Fruit fly (Drosophila melanogaster) whole organism, embryonic: ENCODE measurements around the gene Gpo3.
A peak's percentile ranks its signal among the peaks of the same experiment; 100 is the strongest.

Source experiments
- ATbp ChIP-seq: fragments of 200-800 bp; sonication (Bioruptor generic); optimal IDR thresholded peaks from 2 replicates; lab custom pipeline; 2017; ENCODE audit warnings: missing biosample characterization, mild to moderate bottlenecking, missing genetic modification characterization, missing genetic modification reagents
- Atf3 ChIP-seq: fragments of 200-800 bp; sonication (Bioruptor generic); optimal IDR thresholded peaks from 3 replicates; lab custom pipeline; 2016; ENCODE audit warnings: missing biosample characterization, missing genetic modification characterization
- Bgb ChIP-seq: fragments of 200-800 bp; sonication (Bioruptor generic); IDR thresholded peaks from 2 replicates; pipeline ENCODE4 v1.3.6; 2022; ENCODE audit warnings: missing biosample characterization, missing genetic modification characterization; ENCODE audit not compliant: partially characterized antibody
- CG11247 ChIP-seq: fragments of 200-800 bp; sonication (Bioruptor generic); IDR thresholded peaks from 2 replicates; pipeline ENCODE4 v1.3.6; 2022; ENCODE audit warnings: missing biosample characterization, missing genetic modification characterization
- CG11723 ChIP-seq: fragments of 200-800 bp; sonication (Bioruptor generic); optimal IDR thresholded peaks from 2 replicates; lab custom pipeline; 2017; ENCODE audit warnings: missing biosample characterization, mild to moderate bottlenecking, missing genetic modification characterization
- CG12104 ChIP-seq: fragments of 200-800 bp; sonication (Bioruptor generic); optimal IDR thresholded peaks from 3 replicates; lab custom pipeline; 2016; ENCODE audit warnings: missing biosample characterization, missing genetic modification characterization
- CG15514 ChIP-seq: fragments of 200-800 bp; sonication (Bioruptor generic); optimal IDR thresholded peaks from 3 replicates; lab custom pipeline; 2017; ENCODE audit warnings: missing biosample characterization, missing genetic modification characterization, mild to moderate bottlenecking, moderate library complexity, missing genetic modification reagents
- CG15601 ChIP-seq: fragments of 200-800 bp; sonication (Bioruptor generic); optimal IDR thresholded peaks from 3 replicates; lab custom pipeline; 2019; ENCODE audit warnings: missing biosample characterization, mild to moderate bottlenecking, missing genetic modification characterization, moderate library complexity
- CG1603 ChIP-seq: fragments of 200-800 bp; sonication (Bioruptor generic); optimal IDR thresholded peaks from 2 replicates; lab custom pipeline; 2019; ENCODE audit warnings: missing biosample characterization, mild to moderate bottlenecking, missing genetic modification characterization, moderate library complexity
- CG1647 ChIP-seq: fragments of 200-800 bp; sonication (Bioruptor generic); optimal IDR thresholded peaks from 3 replicates; lab custom pipeline; 2016; ENCODE audit warnings: missing biosample characterization, missing genetic modification characterization
- CG17912 ChIP-seq: fragments of 200-800 bp; sonication (Bioruptor generic); optimal IDR thresholded peaks from 2 replicates; lab custom pipeline; 2018; ENCODE audit warnings: missing biosample characterization, mild to moderate bottlenecking, missing genetic modification characterization
- CG18011 ChIP-seq: fragments of 200-800 bp; sonication (Bioruptor generic); optimal IDR thresholded peaks from 2 replicates; lab custom pipeline; 2017; ENCODE audit warnings: missing biosample characterization, missing genetic modification characterization, mild to moderate bottlenecking, moderate library complexity, missing genotype
- CG31224 ChIP-seq: fragments of 200-800 bp; sonication (Bioruptor generic); IDR thresholded peaks from 2 replicates; pipeline ENCODE4 v1.3.6; 2022; ENCODE audit warnings: missing biosample characterization, missing genetic modification characterization
- CG3281 ChIP-seq: fragments of 200-800 bp; sonication (Bioruptor generic); optimal IDR thresholded peaks from 3 replicates; lab custom pipeline; 2017; ENCODE audit warnings: missing biosample characterization, mild to moderate bottlenecking, missing genetic modification characterization
- CG33557 ChIP-seq: fragments of 200-800 bp; sonication (Bioruptor generic); optimal IDR thresholded peaks from 2 replicates; lab custom pipeline; 2019; ENCODE audit warnings: missing biosample characterization, mild to moderate bottlenecking, missing genetic modification characterization, moderate library complexity
- CG3726 ChIP-seq: fragments of 200-800 bp; sonication (Bioruptor generic); IDR thresholded peaks from 3 replicates; pipeline ENCODE4, ENCODE4 v1.3.6; 2022; ENCODE audit warnings: missing biosample characterization, missing genetic modification characterization
- CG4328 ChIP-seq: fragments of 200-800 bp; sonication (Bioruptor generic); optimal IDR thresholded peaks from 3 replicates; lab custom pipeline; 2017; ENCODE audit warnings: missing biosample characterization, missing genetic modification reagents, missing genetic modification characterization
- CG4707 ChIP-seq: fragments of 200-800 bp; sonication (Bioruptor generic); optimal IDR thresholded peaks from 2 replicates; lab custom pipeline; 2018; ENCODE audit warnings: missing biosample characterization, mild to moderate bottlenecking, missing genetic modification characterization, moderate library complexity
- CG6765 ChIP-seq: fragments of 200-800 bp; sonication (Bioruptor generic); optimal IDR thresholded peaks from 3 replicates; lab custom pipeline; 2017; ENCODE audit warnings: missing biosample characterization, mild to moderate bottlenecking, missing genetic modification characterization
- CG6854 ChIP-seq: fragments of 200-800 bp; sonication (Bioruptor generic); optimal IDR thresholded peaks from 3 replicates; lab custom pipeline; 2017; ENCODE audit warnings: missing biosample characterization, mild to moderate bottlenecking, missing genetic modification characterization
- CG7556 ChIP-seq: fragments of 200-800 bp; sonication (Bioruptor generic); optimal IDR thresholded peaks from 2 replicates; lab custom pipeline; 2017; ENCODE audit warnings: missing biosample characterization, mild to moderate bottlenecking, missing genetic modification characterization
- CG7786 ChIP-seq: fragments of 200-800 bp; sonication (Bioruptor generic); optimal IDR thresholded peaks from 2 replicates; lab custom pipeline; 2016; ENCODE audit warnings: missing biosample characterization, missing genetic modification characterization
- CG8924 ChIP-seq: fragments of 200-800 bp; optimal IDR thresholded peaks from 3 replicates; lab custom pipeline; 2019; ENCODE audit warnings: missing biosample characterization, mild to moderate bottlenecking, missing genetic modification characterization, moderate library complexity
- CG9797 ChIP-seq: fragments of 200-800 bp; sonication (Bioruptor generic); optimal IDR thresholded peaks from 3 replicates; lab custom pipeline; 2018; ENCODE audit warnings: missing biosample characterization, mild to moderate bottlenecking, missing genetic modification characterization
- CHES-1-like ChIP-seq: fragments of 200-800 bp; sonication (Bioruptor generic); optimal IDR thresholded peaks from 2 replicates; lab custom pipeline; 2016; ENCODE audit warnings: missing biosample characterization, missing genetic modification characterization
- Deaf1 ChIP-seq: fragments of 200-800 bp; optimal IDR thresholded peaks from 3 replicates; lab custom pipeline; 2019; ENCODE audit warnings: missing biosample characterization, mild to moderate bottlenecking, missing genetic modification characterization, moderate library complexity
- Doc2 ChIP-seq: fragments of 200-800 bp; sonication (Bioruptor generic); IDR thresholded peaks from 2 replicates; pipeline ENCODE4 v1.3.6; 2022; ENCODE audit warnings: missing biosample characterization, missing genetic modification characterization
- Ets65A ChIP-seq: fragments of 200-800 bp; sonication (Bioruptor generic); peaks from one replicate; lab custom pipeline; 2016; ENCODE audit warnings: missing biosample characterization, missing genetic modification characterization
- H2.0 ChIP-seq: fragments of 200-800 bp; sonication (Bioruptor generic); IDR thresholded peaks from 2 replicates; pipeline ENCODE4 v1.3.6; 2022; ENCODE audit warnings: missing biosample characterization, missing genetic modification characterization
- Hr51 ChIP-seq, 2 experiments: fragments of 200-800 bp; sonication (Bioruptor generic); optimal IDR thresholded peaks; 2 replicates in 1 of 2; 3 replicates in 1 of 2; lab custom pipeline; 2016 to 2018; ENCODE audit warnings: missing biosample characterization in 2 of 2, missing genetic modification characterization in 2 of 2, mild to moderate bottlenecking in 1 of 2, moderate library complexity in 1 of 2
- Nf-YA ChIP-seq: fragments of 200-800 bp; sonication (Bioruptor generic); IDR thresholded peaks from 2 replicates; pipeline ENCODE4 v1.3.6; 2022; ENCODE audit warnings: missing biosample characterization, missing genetic modification characterization
- Sox100B ChIP-seq: fragments of 200-800 bp; sonication (Bioruptor generic); optimal IDR thresholded peaks from 3 replicates; lab custom pipeline; 2018; ENCODE audit warnings: missing biosample characterization, mild to moderate bottlenecking, missing genetic modification characterization
- Trl ChIP-seq, 3 experiments: fragments of >200 bp in 2 of 3; fragments of 200-800 bp in 1 of 3; sonication (Bioruptor generic) in 1 of 3; optimal IDR thresholded peaks; 2 replicates in 1 of 3; 3 replicates in 2 of 3; lab custom pipeline; 2016 to 2017; ENCODE audit warnings: missing biosample characterization in 1 of 3, missing genetic modification characterization in 1 of 3
- Xrp1 ChIP-seq: fragments of 200-800 bp; sonication (Bioruptor generic); IDR thresholded peaks from 2 replicates; pipeline ENCODE4 v1.3.6; 2022; ENCODE audit warnings: missing biosample characterization, missing genetic modification characterization
- ab ChIP-seq: fragments of 200-800 bp; sonication (Bioruptor generic); optimal IDR thresholded peaks from 2 replicates; lab custom pipeline; 2016; ENCODE audit warnings: missing biosample characterization, missing genetic modification characterization
- abd-A ChIP-seq: fragments of 200-800 bp; sonication (Bioruptor generic); optimal IDR thresholded peaks from 3 replicates; lab custom pipeline; 2019; ENCODE audit warnings: missing biosample characterization, mild to moderate bottlenecking, missing genetic modification characterization, moderate library complexity
- amos ChIP-seq: fragments of 200-800 bp; sonication (Bioruptor generic); IDR thresholded peaks from 2 replicates; pipeline ENCODE4 v1.3.6; 2022; ENCODE audit warnings: missing biosample characterization, missing genetic modification characterization; ENCODE audit not compliant: partially characterized antibody
- ash1 ChIP-seq: fragments of 200-800 bp; sonication (Bioruptor generic); optimal IDR thresholded peaks from 2 replicates; lab custom pipeline; 2018; ENCODE audit warnings: missing biosample characterization, mild to moderate bottlenecking, missing genetic modification characterization
- bcd ChIP-seq: fragments of 200-800 bp; sonication (Bioruptor generic); optimal IDR thresholded peaks from 2 replicates; lab custom pipeline; 2017; ENCODE audit warnings: missing biosample characterization, mild to moderate bottlenecking, missing genetic modification characterization
- crol ChIP-seq: fragments of 200-800 bp; sonication (Bioruptor generic); IDR thresholded peaks from 2 replicates; pipeline ENCODE4 v1.3.6; 2022; ENCODE audit warnings: missing biosample characterization, missing genetic modification characterization
- ftz-f1 ChIP-seq: fragments of 200-800 bp; sonication (Bioruptor generic); optimal IDR thresholded peaks from 2 replicates; lab custom pipeline; 2016; ENCODE audit warnings: missing biosample characterization, missing genetic modification characterization
- gcm2 ChIP-seq: fragments of 200-800 bp; sonication (Bioruptor generic); optimal IDR thresholded peaks from 2 replicates; lab custom pipeline; 2016; ENCODE audit warnings: missing biosample characterization, missing genetic modification characterization
- nerfin-2 ChIP-seq: fragments of 200-800 bp; sonication (Bioruptor generic); IDR thresholded peaks from 2 replicates; pipeline ENCODE4 v1.3.6; 2022; ENCODE audit warnings: missing biosample characterization, missing genetic modification characterization; ENCODE audit not compliant: partially characterized antibody
- pfk ChIP-seq: fragments of 200-800 bp; sonication (Bioruptor generic); optimal IDR thresholded peaks from 2 replicates; lab custom pipeline; 2018; ENCODE audit warnings: missing biosample characterization, mild to moderate bottlenecking, missing genetic modification characterization, moderate library complexity
- pnt ChIP-seq: fragments of 200-800 bp; sonication (Bioruptor generic); optimal IDR thresholded peaks from 3 replicates; lab custom pipeline; 2016; ENCODE audit warnings: missing biosample characterization, missing genetic modification characterization
- repo ChIP-seq: fragments of 200-800 bp; sonication (Bioruptor generic); optimal IDR thresholded peaks from 2 replicates; lab custom pipeline; 2016; ENCODE audit warnings: missing biosample characterization, missing genetic modification characterization
- sima ChIP-seq: fragments of 200-800 bp; sonication (Bioruptor generic); optimal IDR thresholded peaks from 2 replicates; lab custom pipeline; 2016; ENCODE audit warnings: missing biosample characterization, missing genetic modification characterization
- sr ChIP-seq: fragments of 200-800 bp; sonication (Bioruptor generic); IDR thresholded peaks from 3 replicates; pipeline ENCODE4 v1.3.6; 2022; ENCODE audit warnings: missing biosample characterization, missing genetic modification characterization
- ssp ChIP-seq: fragments of 200-800 bp; sonication (Bioruptor generic); IDR thresholded peaks from 2 replicates; pipeline ENCODE4 v1.3.6; 2022; ENCODE audit warnings: missing biosample characterization, missing genetic modification characterization
- twi ChIP-seq: fragments of 200-800 bp; optimal IDR thresholded peaks from 2 replicates; lab custom pipeline; 2019; ENCODE audit warnings: missing biosample characterization, mild to moderate bottlenecking, missing genetic modification characterization, moderate library complexity

The Gpo3 gene

DNA sequence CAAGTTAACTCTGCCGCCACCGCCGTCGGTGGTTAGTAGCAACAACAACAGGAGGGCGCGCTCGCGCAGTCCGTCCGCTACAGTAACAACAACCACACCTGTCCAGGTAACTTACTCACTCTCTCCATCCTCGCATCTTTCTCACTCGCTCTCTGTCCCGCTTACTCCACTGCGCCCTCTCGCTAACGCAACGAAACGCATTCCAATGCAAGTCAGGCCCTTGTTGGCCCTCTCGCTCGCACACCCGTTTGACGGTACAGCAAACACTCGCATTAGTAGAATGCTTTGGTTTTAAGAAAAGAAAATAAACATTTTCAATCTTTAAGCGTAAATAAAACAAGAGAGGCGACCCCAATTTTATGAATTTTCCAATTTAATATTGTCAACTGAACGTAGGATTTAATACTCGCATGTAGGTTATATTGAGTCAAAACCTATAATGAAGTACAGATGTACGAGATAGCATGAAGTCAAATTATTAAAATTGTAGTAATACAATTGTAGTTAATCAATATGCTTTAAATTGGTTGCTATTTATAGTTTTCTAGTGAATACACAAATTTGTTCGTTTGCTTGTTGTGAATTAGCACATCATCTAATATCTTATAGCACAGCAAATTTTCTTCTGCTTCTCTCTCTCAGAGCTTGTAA lies 41.9 kb upstream of the Gpo3 start (continued):
- peak in 1 of 2 experiments; percentile 61 for TF ChIP-seq Trl (optimal IDR thresholded peaks at IDR 0.05; lab: Kevin White, UChicago)
- TF ChIP-seq Trl (GFP tag; optimal IDR thresholded peaks at IDR 0.05; lab: Kevin White, UChicago): no peak
- no peak for TF ChIP-seq repo
- no peak for TF ChIP-seq CG6854
- TF ChIP-seq CG18011 (GFP tag; lab: Kevin White, UChicago): no peak
- peak; percentile 49; the same call in 1 of the 2 replicates for TF ChIP-seq H2.0 (GFP tag; lab: Robert Waterston, UW)
- TF ChIP-seq bcd (GFP tag; lab: Kevin White, UChicago): no peak
- peak; percentile 84 for TF ChIP-seq Ets65A (GFP tag; lab: Kevin White, UChicago)
- no peak for TF ChIP-seq CG11723 (GFP tag; lab: Kevin White, UChicago)
- TF ChIP-seq CG1603 (tag; lab: Kevin White, UChicago): no peak
- no peak for TF ChIP-seq CG3281
- no peak for TF ChIP-seq CG33557 (GFP tag; lab: Kevin White, UChicago)
- peak; percentile 33; the same call in 1 of the 2 replicates for TF ChIP-seq Xrp1 (GFP tag; lab: Robert Waterston, UW)
- TF ChIP-seq sr (GFP tag; lab: Robert Waterston, UW): no peak
- TF ChIP-seq Atf3 (GFP tag; lab: Kevin White, UChicago): no peak
- no peak for TF ChIP-seq CG6765 (GFP tag; lab: Kevin White, UChicago)
- TF ChIP-seq CG15514 (GFP tag; lab: Kevin White, UChicago): no peak
- no peak for TF ChIP-seq amos (GFP tag; lab: Robert Waterston, UW)
- no peak for TF ChIP-seq twi (tag; lab: Kevin White, UChicago)
- no peak for TF ChIP-seq CG1647
- no peak for TF ChIP-seq CG8924 (tag; lab: Kevin White, UChicago)
- TF ChIP-seq CG17912: no peak
- no peak for TF ChIP-seq CG11247
- peak; percentile 42 for TF ChIP-seq pnt (GFP tag; lab: Kevin White, UChicago)
- TF ChIP-seq ftz-f1 (GFP tag; lab: Kevin White, UChicago): no peak
- TF ChIP-seq Nf-YA (GFP tag; lab: Robert Waterston, UW): no peak
- no peak for TF ChIP-seq CHES-1-like
- no peak for TF ChIP-seq CG4328 (GFP tag; lab: Kevin White, UChicago)
- no peak for TF ChIP-seq CG9797 (GFP tag; lab: Kevin White, UChicago)
- peak; percentile 5 for TF ChIP-seq ATbp (GFP tag; lab: Kevin White, UChicago)
- TF ChIP-seq ab (GFP tag; lab: Kevin White, UChicago): no peak
- TF ChIP-seq CG12104: no peak
- TF ChIP-seq abd-A (tag; lab: Kevin White, UChicago): no peak
- TF ChIP-seq sima: no peak
- TF ChIP-seq crol: peak; percentile 44
- no peak for TF ChIP-seq CG4707 (GFP tag; lab: Kevin White, UChicago)
- no peak for TF ChIP-seq CG7556 (GFP tag; lab: Kevin White, UChicago)
- no peak for TF ChIP-seq CG3726 (GFP tag; lab: Robert Waterston, UW)
- TF ChIP-seq Bgb (GFP tag; lab: Robert Waterston, UW): no peak
- TF ChIP-seq Sox100B: peak; percentile 48
- no peak for TF ChIP-seq ash1 (GFP tag; lab: Kevin White, UChicago)
- no peak for TF ChIP-seq Hr51 (GFP tag; optimal IDR thresholded peaks at IDR 0.05; lab: Kevin White, UChicago)
- TF ChIP-seq CG7786 (GFP tag; lab: Kevin White, UChicago): no peak
- TF ChIP-seq CG31224 (GFP tag; lab: Robert Waterston, UW): no peak
- TF ChIP-seq ssp (GFP tag; lab: Robert Waterston, UW): no peak
- TF ChIP-seq CG15601 (tag; lab: Kevin White, UChicago): peak; percentile 50
- no peak for TF ChIP-seq Doc2
- no peak for TF ChIP-seq nerfin-2 (GFP tag; lab: Robert Waterston, UW)
- TF ChIP-seq gcm2 (GFP tag; lab: Kevin White, UChicago): no peak
- no peak for TF ChIP-seq Deaf1 (tag; lab: Kevin White, UChicago)
- no peak for TF ChIP-seq pfk (GFP tag; lab: Kevin White, UChicago)
